Worm (Caenorhabditis elegans) whole organism, late embryonic: ENCODE results near the gene B0281.6.
"Not testable (repeated sequence)": the region's sequence is repeated elsewhere in the genome, so short reads cannot be mapped to it uniquely, and the experiment has no call there.

Experiments
- F13H6.1 ChIP-seq: sonication (generic microtip); optimal IDR thresholded peaks from 2 replicates; lab custom pipeline; 2016; ENCODE audit warnings: missing genetic modification characterization, missing compliant biosample characterization
- K09A11.1 ChIP-seq: sonication (generic microtip); optimal IDR thresholded peaks from 2 replicates; lab custom pipeline; 2017; ENCODE audit warnings: antibody characterized with exemption, mild to moderate bottlenecking, missing genetic modification characterization, missing compliant biosample characterization; ENCODE audit not compliant: insufficient read depth
- T23F11.4 ChIP-seq: fragments of 200-800 bp; sonication (Bioruptor generic); optimal IDR thresholded peaks from 2 replicates; lab custom pipeline; 2018; ENCODE audit warnings: mild to moderate bottlenecking, missing genetic modification characterization, missing compliant biosample characterization
- ceh-18 ChIP-seq: sonication (generic microtip); optimal IDR thresholded peaks from 2 replicates; lab custom pipeline; 2016; ENCODE audit warnings: missing genetic modification characterization, missing compliant biosample characterization
- ceh-34 ChIP-seq: sonication (generic microtip); optimal IDR thresholded peaks from 2 replicates; lab custom pipeline; 2016; ENCODE audit warnings: mild to moderate bottlenecking, missing genetic modification characterization, missing compliant biosample characterization
- ceh-6 ChIP-seq: fragments of 200-800 bp; sonication (Bioruptor generic); optimal IDR thresholded peaks from 2 replicates; lab custom pipeline; 2018; ENCODE audit warnings: mild to moderate bottlenecking, missing genetic modification characterization, missing compliant biosample characterization
- ceh-9 ChIP-seq: sonication (generic microtip); optimal IDR thresholded peaks from 2 replicates; lab custom pipeline; 2016; ENCODE audit warnings: mild to moderate bottlenecking, missing genetic modification characterization, inconsistent platforms, missing compliant biosample characterization
- dmd-4 ChIP-seq: sonication (generic microtip); optimal IDR thresholded peaks from 2 replicates; lab custom pipeline; 2016; ENCODE audit warnings: borderline replicate concordance, missing genetic modification characterization, missing compliant biosample characterization
- elt-2 ChIP-seq: sonication (generic microtip); optimal IDR thresholded peaks from 2 replicates; lab custom pipeline; 2016; ENCODE audit warnings: missing genetic modification reagents, missing genetic modification characterization, missing compliant biosample characterization
- hlh-30 ChIP-seq: sonication (generic microtip); optimal IDR thresholded peaks from 2 replicates; lab custom pipeline; 2017; ENCODE audit warnings: antibody characterized with exemption, missing genetic modification characterization, missing compliant biosample characterization; ENCODE audit not compliant: insufficient read depth
- hlh-6 ChIP-seq: sonication (generic microtip); optimal IDR thresholded peaks from 2 replicates; lab custom pipeline; 2016; ENCODE audit warnings: missing genotype, missing genetic modification characterization, missing compliant biosample characterization
- lin-11 ChIP-seq: fragments of 200-800 bp; sonication (Bioruptor generic); optimal IDR thresholded peaks from 2 replicates; lab custom pipeline; 2018; ENCODE audit warnings: mild to moderate bottlenecking, missing genetic modification characterization, missing compliant biosample characterization
- nfya-1 ChIP-seq: sonication (generic microtip); optimal IDR thresholded peaks from 2 replicates; lab custom pipeline; 2017; ENCODE audit warnings: missing genetic modification characterization, mild to moderate bottlenecking, missing compliant biosample characterization, antibody characterized with exemption, moderate library complexity
- nhr-11 ChIP-seq: fragments of 150-350 bp; optimal IDR thresholded peaks from 2 replicates; lab custom pipeline; 2014; ENCODE audit warnings: missing biosample characterization, missing genetic modification characterization
- pag-3 ChIP-seq: sonication (generic microtip); optimal IDR thresholded peaks from 2 replicates; lab custom pipeline; 2016; ENCODE audit warnings: missing compliant biosample characterization, missing genetic modification characterization, borderline replicate concordance
- pat-9 ChIP-seq: fragments of 200-800 bp; sonication (Bioruptor generic); optimal IDR thresholded peaks from 2 replicates; lab custom pipeline; 2018; ENCODE audit warnings: mild to moderate bottlenecking, missing genetic modification characterization, moderate library complexity, missing compliant biosample characterization
- sdc-2 ChIP-seq: sonication (generic microtip); optimal IDR thresholded peaks from 2 replicates; lab custom pipeline; 2016; ENCODE audit warnings: missing genotype, missing genetic modification characterization, missing compliant biosample characterization
- sox-2 ChIP-seq: fragments of 200-800 bp; sonication (Bioruptor generic); IDR thresholded peaks from 2 replicates; pipeline ENCODE4 v1.3.6; 2022; ENCODE audit warnings: missing genetic modification reagents, missing genetic modification characterization, missing compliant biosample characterization
- sox-4 ChIP-seq: sonication (generic microtip); optimal IDR thresholded peaks from 2 replicates; lab custom pipeline; 2017; ENCODE audit warnings: mild to moderate bottlenecking, missing genetic modification characterization, inconsistent platforms, missing compliant biosample characterization

The B0281.6 gene

ce11 chrII:2277418-2277817 lies 24.8 kb downstream of the B0281.6 start, which contains the start of gene K09F6.15:
TSS of gene K09F6.15 (minus strand) at chrII:2277518.
- TF ChIP-seq dmd-4 (tag; lab: Kevin White, UChicago) (no peak), lin-11 (no peak)

ce11 chrII:2273750-2274149 lies 28.5 kb downstream of the B0281.6 start:
- TF ChIP-seq ceh-34 (tag; lab: Kevin White, UChicago) (no peak), hlh-6 (tag; lab: Kevin White, UChicago) (peak; percentile 15)

ce11 chrII:2254861-2255260 lies 47.4 kb downstream of the B0281.6 start, which contains the start of gene K09F6.3:
TSS of gene K09F6.3 (plus strand) at chrII:2255161.
- TF ChIP-seq elt-2 (tag; lab: Kevin White, UChicago); F13H6.1; nfya-1 (tag; lab: Kevin White, UChicago): not testable (repeated sequence)

- TF ChIP-seq pag-3 (no peak), sox-4 (tag; lab: Kevin White, UChicago) (no peak), ceh-18 (tag; lab: Kevin White, UChicago) (no peak), nhr-11 (tag; lab: Kevin White, UChicago) (no peak), dmd-4 (tag; lab: Kevin White, UChicago) (no peak), sdc-2 (tag; lab: Kevin White, UChicago) (no peak), ceh-9 (no peak), T23F11.4 (GFP tag; lab: Kevin White, UChicago) (no peak), ceh-6 (GFP tag; lab: Kevin White, UChicago) (no peak), sox-2 (GFP tag; lab: Robert Waterston, UW) (no peak)
These were observed 48.6 kb downstream of the B0281.6 start for ce11 chrII:2253676-2254075.

ce11 chrII:2251617-2252016 lies 50.6 kb downstream of the B0281.6 start:
- TF ChIP-seq K09A11.1 (tag; lab: Kevin White, UChicago) (no peak), pat-9 (tag; lab: Kevin White, UChicago) (no peak), hlh-30 (tag; lab: Kevin White, UChicago) (no peak)
